Fruit fly (Drosophila melanogaster): Measurements from ENCODE around the gene CG8003.

The CG8003 gene

dm6 chr3L:10682725-10683367 lies 21.6 kb downstream of the CG8003 start (continued):
- TF ChIP-seq scrt (GFP tag; optimal IDR thresholded peaks at IDR 0.05) (peak; percentile 94), tx (GFP tag; optimal IDR thresholded peaks at IDR 0.05) (peak; percentile 75), Optix (GFP tag; IDR thresholded peaks at IDR 0.05) (peak; percentile 83), abd-A (tag; optimal IDR thresholded peaks at IDR 0.05) (peak; percentile 72), Scr (GFP tag; IDR thresholded peaks at IDR 0.05; ENCODE audit: partially characterized antibody) (peak; percentile 9; the same call in 1 of the 2 replicates), vfl (GFP tag; optimal IDR thresholded peaks at IDR 0.05) (peak; percentile 76), z (GFP tag; IDR thresholded peaks at IDR 0.05) (no peak), CG2120 (GFP tag; optimal IDR thresholded peaks at IDR 0.05) (peak; percentile 95), Dad (GFP tag; optimal IDR thresholded peaks at IDR 0.05) (peak; percentile 83), Hmx (GFP tag; optimal IDR thresholded peaks at IDR 0.05) (peak; percentile 81), Side (GFP tag; optimal IDR thresholded peaks at IDR 0.05) (peak; percentile 58), CG10366 (GFP tag; IDR thresholded peaks at IDR 0.05) (peak; percentile 97), bab2 (GFP tag; optimal IDR thresholded peaks at IDR 0.05) (peak; percentile 62), CG9876 (GFP tag; optimal IDR thresholded peaks at IDR 0.05) (peak; percentile 67), CG7928 (GFP tag; optimal IDR thresholded peaks at IDR 0.05) (peak; percentile 77), CG11085 (GFP tag; IDR thresholded peaks at IDR 0.05) (peak; percentile 94), chif (GFP tag; optimal IDR thresholded peaks at IDR 0.05) (peak; percentile 82 to 88), CG4282 (GFP tag; optimal IDR thresholded peaks at IDR 0.05) (peak; percentile 83), CG6689 (GFP tag; IDR thresholded peaks at IDR 0.05) (peak; percentile 98), Dip2 (GFP tag; IDR thresholded peaks at IDR 0.05) (no peak; the same call in 1 of the 2 replicates), CG11093 (GFP tag; IDR thresholded peaks at IDR 0.05) (peak; percentile 98), D19B (GFP tag; optimal IDR thresholded peaks at IDR 0.05) (peak; percentile 94), CG7271 (tag; optimal IDR thresholded peaks at IDR 0.05) (peak; percentile 72), Nf-YA (GFP tag; IDR thresholded peaks at IDR 0.05) (peak; percentile 94), CG8388 (GFP tag; optimal IDR thresholded peaks at IDR 0.05) (peak; percentile 97), gce (GFP tag; IDR thresholded peaks at IDR 0.05) (peak; percentile 89), CG11560 (tag; IDR thresholded peaks at IDR 0.05) (peak; percentile 92), bigmax (GFP tag; optimal IDR thresholded peaks at IDR 0.05) (no peak), seq (GFP tag; IDR thresholded peaks at IDR 0.05) (peak; percentile 99), Hmr (GFP tag; optimal IDR thresholded peaks at IDR 0.05) (peak; percentile 99), yki (optimal IDR thresholded peaks at IDR 0.05) (no peak), CG9797 (GFP tag; optimal IDR thresholded peaks at IDR 0.05) (peak; percentile 65), sug (tag; optimal IDR thresholded peaks at IDR 0.05) (peak; percentile 99), CG1647 (GFP tag; optimal IDR thresholded peaks at IDR 0.05) (peak; percentile 69), ftz-f1 (GFP tag; optimal IDR thresholded peaks at IDR 0.05) (peak; percentile 59), CG7556 (GFP tag; optimal IDR thresholded peaks at IDR 0.05) (peak; percentile 100), Bdp1 (GFP tag; optimal IDR thresholded peaks at IDR 0.05) (peak; percentile 81), schlank (tag; optimal IDR thresholded peaks at IDR 0.05) (peak; percentile 84), run (tag; optimal IDR thresholded peaks at IDR 0.05) (peak; percentile 97), HLH4C (GFP tag; IDR thresholded peaks at IDR 0.05; ENCODE audit: partially characterized antibody) (no peak), gfzf (GFP tag; optimal IDR thresholded peaks at IDR 0.05) (no peak), Hr3 (GFP tag; optimal IDR thresholded peaks at IDR 0.05) (peak; percentile 98), odd (GFP tag; optimal IDR thresholded peaks at IDR 0.05) (peak; percentile 99), pnt (GFP tag; optimal IDR thresholded peaks at IDR 0.05) (peak; percentile 48), ci (GFP tag; IDR thresholded peaks at IDR 0.05) (peak; percentile 90; the same call in 2 of the 3 replicates), nmo (GFP tag; optimal IDR thresholded peaks at IDR 0.05) (peak; percentile 99), Oli (tag; optimal IDR thresholded peaks at IDR 0.05) (peak; percentile 99), CG18764 (GFP tag; optimal IDR thresholded peaks at IDR 0.05) (peak; percentile 95), slp2 (GFP tag; optimal IDR thresholded peaks at IDR 0.05) (peak; percentile 36), CG10565 (GFP tag; optimal IDR thresholded peaks at IDR 0.05) (peak; percentile 88)

Data from whole organism, embryonic.